Worm (Caenorhabditis elegans): Measurements from ENCODE around the gene lgg-1.

- TF ChIP-seq ztf-4 (tag; optimal IDR thresholded peaks at IDR 0.05) (no peak), nhr-237 (tag; optimal IDR thresholded peaks at IDR 0.05) (no peak), lin-39 (tag; optimal IDR thresholded peaks at IDR 0.05) (no peak), Y55F3AM.14 (GFP tag; optimal IDR thresholded peaks at IDR 0.05) (no peak), R02D3.7 (tag; optimal IDR thresholded peaks at IDR 0.05) (no peak), F13H6.1 (tag; optimal IDR thresholded peaks at IDR 0.05) (no peak), ama-1 (optimal IDR thresholded peaks at IDR 0.05) (no peak)
These were observed 13.6 kb downstream of the lgg-1 start, which contains the start of gene ttc-39B for ce11 chrII:6333887-6334286.

All from whole organism, L2 larva.